Worm (Caenorhabditis elegans): Measurements from ENCODE around the gene F47E1.1.

F47E1.1 gene

ce11 chrX:9113829-9114228 is 36.8 kb downstream of the F47E1.1 start, which contains the start of gene C25A11.2 (continued):
- TF ChIP-seq ceh-30 (tag; optimal IDR thresholded peaks at IDR 0.05) (no peak), F13H6.1 (tag; optimal IDR thresholded peaks at IDR 0.05) (no peak), unc-3 (GFP tag; conservative IDR thresholded peaks at IDR 0.05) (no peak), unc-3 (tag; optimal IDR thresholded peaks at IDR 0.05) (no peak), pha-2 (tag; optimal IDR thresholded peaks at IDR 0.05) (no peak), K09A11.1 (tag; optimal IDR thresholded peaks at IDR 0.05; ENCODE audit: insufficient read depth) (no peak), ceh-31 (tag; optimal IDR thresholded peaks at IDR 0.05) (peak; percentile 81), ceh-2 (tag; optimal IDR thresholded peaks at IDR 0.05) (peak; percentile 68), pha-4 (tag; optimal IDR thresholded peaks at IDR 0.05) (no peak), hlh-15 (tag; optimal IDR thresholded peaks at IDR 0.05) (no peak), che-1 (tag; optimal IDR thresholded peaks at IDR 0.05) (no peak), nhr-11 (tag; optimal IDR thresholded peaks at IDR 0.05) (no peak), lin-11 (tag; optimal IDR thresholded peaks at IDR 0.05) (no peak), dve-1 (tag; optimal IDR thresholded peaks at IDR 0.05) (no peak), dmd-4 (tag; optimal IDR thresholded peaks at IDR 0.05; ENCODE audit: borderline replicate concordance) (no peak), pax-1 (tag; optimal IDR thresholded peaks at IDR 0.05) (no peak), ahr-1 (tag; optimal IDR thresholded peaks at IDR 0.05) (no peak), ztf-16 (tag; optimal IDR thresholded peaks at IDR 0.05) (no peak), rnt-1 (tag; optimal IDR thresholded peaks at IDR 0.05) (peak; percentile 78), hlh-6 (tag; optimal IDR thresholded peaks at IDR 0.05) (no peak), sox-2 (GFP tag; IDR thresholded peaks at IDR 0.05) (no peak), syd-9 (tag; optimal IDR thresholded peaks at IDR 0.05) (no peak)

- TF ChIP-seq ttx-3 (tag; optimal IDR thresholded peaks at IDR 0.05): no peak
- no peak for TF ChIP-seq ceh-19 (GFP tag; optimal IDR thresholded peaks at IDR 0.05)
- TF ChIP-seq ceh-9 (tag; optimal IDR thresholded peaks at IDR 0.05): no peak
- no peak for TF ChIP-seq ceh-34 (tag; optimal IDR thresholded peaks at IDR 0.05)
- TF ChIP-seq odd-2 (tag; optimal IDR thresholded peaks at IDR 0.05): no peak
- TF ChIP-seq ceh-48 (tag; optimal IDR thresholded peaks at IDR 0.05): no peak
- TF ChIP-seq ama-1 (optimal IDR thresholded peaks at IDR 0.05): no peak
- no peak for TF ChIP-seq nhr-11 (tag; optimal IDR thresholded peaks at IDR 0.05)
- TF ChIP-seq nhr-232 (tag; optimal IDR thresholded peaks at IDR 0.05): no peak
- no peak for TF ChIP-seq fkh-10 (GFP tag; optimal IDR thresholded peaks at IDR 0.05)
- TF ChIP-seq ahr-1 (tag; optimal IDR thresholded peaks at IDR 0.05): no peak
- TF ChIP-seq ceh-2 (tag; optimal IDR thresholded peaks at IDR 0.05): no peak
- TF ChIP-seq lim-6 (tag; optimal IDR thresholded peaks at IDR 0.05): no peak
- TF ChIP-seq npax-4 (tag; optimal IDR thresholded peaks at IDR 0.05): no peak
Measured at ce11 chrX:9117541-9117940, 40.6 kb downstream of the F47E1.1 start.
